Fruit fly (Drosophila melanogaster) whole organism, prepupa: ENCODE results near the gene CG5265.
A peak's percentile ranks its signal among the peaks of the same experiment; 100 is the strongest.

Source experiments
- CG10669 ChIP-seq: fragments of 200-800 bp; sonication (Bioruptor generic); optimal IDR thresholded peaks from 3 replicates; lab custom pipeline; 2018; ENCODE audit warnings: missing biosample characterization, mild to moderate bottlenecking, missing genetic modification characterization, moderate library complexity
- CG32006 ChIP-seq: fragments of 200-800 bp; sonication (Bioruptor generic); optimal IDR thresholded peaks from 3 replicates; lab custom pipeline; 2017; ENCODE audit warnings: missing biosample characterization, mild to moderate bottlenecking, missing genetic modification characterization
- CG6276 ChIP-seq: fragments of 200-800 bp; sonication (Bioruptor generic); optimal IDR thresholded peaks from 2 replicates; lab custom pipeline; 2017; ENCODE audit warnings: missing biosample characterization, mild to moderate bottlenecking, missing genetic modification characterization
- CG8319 ChIP-seq: fragments of 200-800 bp; sonication (Bioruptor generic); optimal IDR thresholded peaks from 3 replicates; lab custom pipeline; 2016; ENCODE audit warnings: missing biosample characterization, missing genetic modification characterization
- CG8632 ChIP-seq: fragments of 200-800 bp; sonication (Bioruptor generic); optimal IDR thresholded peaks from 3 replicates; lab custom pipeline; 2016; ENCODE audit warnings: missing biosample characterization, missing genetic modification characterization
- Ets96B ChIP-seq: fragments of 200-800 bp; optimal IDR thresholded peaks from 2 replicates; lab custom pipeline; 2019; ENCODE audit warnings: missing biosample characterization, mild to moderate bottlenecking, missing genetic modification characterization, moderate library complexity
- Hr39 ChIP-seq: fragments of 200-800 bp; sonication (Bioruptor generic); optimal IDR thresholded peaks from 2 replicates; lab custom pipeline; 2016; ENCODE audit warnings: missing biosample characterization, missing genetic modification characterization
- dac ChIP-seq: fragments of 200-800 bp; sonication (Bioruptor generic); optimal IDR thresholded peaks from 2 replicates; lab custom pipeline; 2017; ENCODE audit warnings: missing biosample characterization, mild to moderate bottlenecking, missing genetic modification characterization
- eg ChIP-seq: fragments of 200-800 bp; sonication (Bioruptor generic); IDR thresholded peaks from 3 replicates; pipeline ENCODE4 v1.3.6; 2022; ENCODE audit warnings: missing biosample characterization, missing genetic modification characterization
- net ChIP-seq: fragments of 200-800 bp; sonication (Bioruptor generic); optimal IDR thresholded peaks from 3 replicates; lab custom pipeline; 2016; ENCODE audit warnings: missing biosample characterization, missing genetic modification characterization
- spab ChIP-seq: fragments of 200-800 bp; sonication (Bioruptor generic); optimal IDR thresholded peaks from 2 replicates; lab custom pipeline; 2017; ENCODE audit warnings: missing biosample characterization, mild to moderate bottlenecking, missing genetic modification characterization, missing genetic modification reagents
- ss ChIP-seq, 2 experiments: fragments of 200-800 bp; sonication (Bioruptor generic); optimal IDR thresholded peaks; 2 replicates in 1 of 2; 3 replicates in 1 of 2; lab custom pipeline; 2017 to 2018; ENCODE audit warnings: mild to moderate bottlenecking in 2 of 2, missing biosample characterization in 2 of 2, missing genetic modification characterization in 2 of 2, moderate library complexity in 1 of 2
- vri ChIP-seq: fragments of 200-800 bp; sonication (Bioruptor generic); optimal IDR thresholded peaks from 3 replicates; lab custom pipeline; 2016; ENCODE audit warnings: missing biosample characterization, mild to moderate bottlenecking, missing genetic modification characterization

- TF ChIP-seq Hr39 (GFP tag; lab: Kevin White, UChicago) (no peak), CG8632 (no peak), dac (GFP tag; lab: Kevin White, UChicago) (no peak), CG8319 (GFP tag; lab: Kevin White, UChicago) (no peak), Ets96B (tag; lab: Kevin White, UChicago) (no peak), CG10669 (GFP tag; lab: Kevin White, UChicago) (no peak), spab (GFP tag; lab: Kevin White, UChicago) (no peak), net (GFP tag; lab: Kevin White, UChicago) (no peak), vri (GFP tag; lab: Kevin White, UChicago) (peak; percentile 31), ss (GFP tag; optimal IDR thresholded peaks at IDR 0.05; lab: Kevin White, UChicago) (no peak), CG32006 (GFP tag; lab: Kevin White, UChicago) (no peak), CG6276 (GFP tag; lab: Kevin White, UChicago) (no peak), eg (no peak)
Measured at dm6 chr3R:17115668-17116067, 23.1 kb upstream of the CG5265 start.
